Fruit fly (Drosophila melanogaster) whole organism, prepupa: ENCODE measurements around the gene CG14435.

Experiments
- CG16779 ChIP-seq: fragments of 200-800 bp; sonication (Bioruptor generic); optimal IDR thresholded peaks from 3 replicates; lab custom pipeline; 2017; ENCODE audit warnings: missing biosample characterization, mild to moderate bottlenecking, missing genetic modification characterization
- CG3032 ChIP-seq: fragments of 200-800 bp; optimal IDR thresholded peaks from 2 replicates; lab custom pipeline; 2019; ENCODE audit warnings: missing biosample characterization, mild to moderate bottlenecking, missing genetic modification characterization, moderate library complexity
- CG3919 ChIP-seq: fragments of 200-800 bp; sonication (Bioruptor generic); optimal IDR thresholded peaks from 3 replicates; lab custom pipeline; 2016; ENCODE audit warnings: missing biosample characterization, missing genetic modification characterization
- CG8632 ChIP-seq: fragments of 200-800 bp; sonication (Bioruptor generic); optimal IDR thresholded peaks from 3 replicates; lab custom pipeline; 2016; ENCODE audit warnings: missing biosample characterization, missing genetic modification characterization
- Ets21C ChIP-seq: fragments of 200-800 bp; sonication (Bioruptor generic); optimal IDR thresholded peaks from 3 replicates; lab custom pipeline; 2016; ENCODE audit warnings: missing biosample characterization, missing genetic modification characterization
- pdm3 ChIP-seq: fragments of 200-800 bp; sonication (Bioruptor generic); optimal IDR thresholded peaks from 3 replicates; lab custom pipeline; 2016; ENCODE audit warnings: missing biosample characterization, missing genetic modification characterization

DNA sequence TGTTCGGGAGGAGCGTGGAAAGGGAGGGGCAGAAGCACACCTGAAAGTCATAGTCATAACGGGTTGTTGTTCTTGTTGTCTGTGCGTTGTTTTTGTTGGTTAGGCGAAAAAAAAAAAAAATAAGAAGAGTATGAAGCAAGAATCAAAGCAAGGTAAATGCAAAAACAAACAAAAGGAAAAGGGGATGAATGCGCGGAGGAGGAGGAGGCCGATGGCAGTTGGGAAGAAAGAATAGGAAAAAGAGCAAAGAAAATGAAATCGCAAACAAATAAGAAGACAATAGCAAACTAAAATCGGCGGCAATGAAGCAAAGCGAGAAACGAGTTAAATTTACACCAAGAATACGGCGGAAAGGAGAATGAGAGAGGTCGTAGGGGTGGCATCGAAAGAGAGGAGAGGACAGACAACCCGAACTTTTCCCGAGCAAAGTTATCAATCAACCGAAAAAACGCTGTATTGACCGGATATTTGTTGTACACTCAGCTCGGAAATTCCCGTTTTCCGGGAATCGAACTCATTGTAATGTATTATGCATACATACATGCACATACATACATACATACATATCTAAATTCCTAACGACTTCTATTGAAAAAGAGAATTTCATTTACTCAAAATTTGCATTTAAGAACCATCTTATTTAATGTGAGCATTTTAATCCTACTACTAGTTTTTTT, 16.8 kb upstream of the CG14435 start:
- TF ChIP-seq CG3919 (GFP tag; lab: Kevin White, UChicago): no peak
- TF ChIP-seq CG8632 (GFP tag; lab: Kevin White, UChicago): no peak
- TF ChIP-seq CG3032: no peak
- no peak for TF ChIP-seq CG16779 (tag; lab: Kevin White, UChicago)
- TF ChIP-seq Ets21C: no peak
- no peak for TF ChIP-seq pdm3
